Worm (Caenorhabditis elegans): ENCODE data around the gene shw-3.

Gene shw-3

DNA sequence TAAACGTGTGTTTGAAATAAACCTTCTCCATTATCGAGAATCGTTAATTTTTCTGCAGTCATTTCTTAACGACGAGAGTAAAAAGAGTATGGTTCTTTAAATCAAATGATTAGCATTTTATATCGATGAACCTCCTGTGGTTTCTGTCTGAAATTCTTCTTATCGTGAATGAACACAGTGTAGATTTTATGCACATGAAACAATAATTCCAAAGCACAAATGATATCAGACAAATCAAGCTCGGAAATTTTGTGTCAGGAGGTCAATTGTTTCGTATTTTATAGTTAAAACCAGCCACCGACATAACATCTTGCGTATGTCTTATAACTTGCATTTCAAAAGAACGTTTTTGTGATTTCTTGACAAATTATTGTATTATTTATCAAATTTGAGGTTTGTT is 49.9 kb downstream of the shw-3 start, which contains the start of gene T16G1.6 (continued):
- TF ChIP-seq egl-27 (tag; optimal IDR thresholded peaks at IDR 0.05), result no peak
- TF ChIP-seq aly-2 (tag; optimal IDR thresholded peaks at IDR 0.05), result no peak
- no peak for TF ChIP-seq nhr-111 (GFP tag; optimal IDR thresholded peaks at IDR 0.05)
- peak; percentile 25 for TF ChIP-seq hlh-30 (tag; optimal IDR thresholded peaks at IDR 0.05; ENCODE audit: insufficient read depth)
- TF ChIP-seq ama-1 (optimal IDR thresholded peaks at IDR 0.05), result no peak
- TF ChIP-seq ZK546.5 (tag; optimal IDR thresholded peaks at IDR 0.05), result no peak
- peak; percentile 63 for TF ChIP-seq hlh-11 (tag; optimal IDR thresholded peaks at IDR 0.05)
- TF ChIP-seq jun-1 (tag; optimal IDR thresholded peaks at IDR 0.05), result no peak
- no peak for TF ChIP-seq zfp-3 (GFP tag; conservative IDR thresholded peaks at IDR 0.05)
- TF ChIP-seq F26F4.8 (GFP tag; conservative IDR thresholded peaks at IDR 0.05), result no peak
- no peak for TF ChIP-seq ceh-28 (tag; optimal IDR thresholded peaks at IDR 0.05)
- TF ChIP-seq ceh-20 (GFP tag; IDR thresholded peaks at IDR 0.05), result no peak
- TF ChIP-seq snpc-4 (tag; optimal IDR thresholded peaks at IDR 0.05), result no peak
- no peak for TF ChIP-seq madf-9 (GFP tag; conservative IDR thresholded peaks at IDR 0.05)
- TF ChIP-seq mep-1 (tag; optimal IDR thresholded peaks at IDR 0.05), result no peak
- peak; percentile 71 for TF ChIP-seq nhr-102 (tag; optimal IDR thresholded peaks at IDR 0.05)
- no peak for TF ChIP-seq daf-12 (tag; optimal IDR thresholded peaks at IDR 0.05)
- TF ChIP-seq aha-1 (tag), result no peak
- TF ChIP-seq tra-1 (GFP tag; IDR thresholded peaks at IDR 0.05), result no peak
- TF ChIP-seq dve-1 (tag; optimal IDR thresholded peaks at IDR 0.05; ENCODE audit: insufficient read depth), result peak; percentile 79
- TF ChIP-seq nhr-41 (GFP tag; IDR thresholded peaks at IDR 0.05), result no peak
- peak; percentile 80 for TF ChIP-seq nhr-77 (tag; optimal IDR thresholded peaks at IDR 0.05)
- no peak for TF ChIP-seq snpc-1.2 (GFP tag; IDR thresholded peaks at IDR 0.05)
- no peak for TF ChIP-seq fkh-10 (GFP tag; optimal IDR thresholded peaks at IDR 0.05)
- TF ChIP-seq mxl-3 (GFP tag; optimal IDR thresholded peaks at IDR 0.05), result no peak
- TF ChIP-seq php-3 (GFP tag; IDR thresholded peaks at IDR 0.05), result peak; percentile 65; the same call in 1 of the 2 replicates
- no peak for TF ChIP-seq Y105C5A.15 (GFP tag; IDR thresholded peaks at IDR 0.05)
- TF ChIP-seq Y5F2A.4 (GFP tag; optimal IDR thresholded peaks at IDR 0.05), result no peak
- TF ChIP-seq hmg-1.1 (GFP tag; IDR thresholded peaks at IDR 0.05), result no peak

DNA sequence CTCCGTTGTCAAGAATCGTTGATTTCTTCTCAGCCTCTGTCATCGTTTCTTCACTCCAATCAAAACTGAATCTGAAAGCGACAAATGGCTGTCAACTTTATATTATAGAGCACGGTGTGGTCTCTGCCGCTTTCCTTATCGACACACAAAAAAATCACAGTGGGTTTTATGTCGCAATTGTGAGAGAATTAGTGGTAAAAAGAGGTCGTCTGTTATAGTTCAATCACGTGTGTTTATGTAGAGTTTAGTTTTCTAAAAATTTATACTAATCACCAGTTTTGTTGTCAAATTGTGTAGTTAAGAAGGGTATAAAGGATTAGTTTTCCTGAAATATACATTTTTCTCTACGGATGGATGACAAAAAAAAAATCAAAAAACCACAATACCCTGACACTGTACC is 52.0 kb downstream of the shw-3 start, which contains the start of gene T16G1.7:
TSS of gene T16G1.7 (minus strand) at position 137 of the 400 bp plus-strand sequence.
- TF ChIP-seq R02D3.7 (tag; optimal IDR thresholded peaks at IDR 0.05) (no peak), aha-1 (tag) (peak; percentile 29), ceh-20 (GFP tag; IDR thresholded peaks at IDR 0.05) (no peak), Y5F2A.4 (GFP tag; optimal IDR thresholded peaks at IDR 0.05) (no peak), mdl-1 (tag; optimal IDR thresholded peaks at IDR 0.05) (peak in 1 of 2 experiments; percentile 51), nhr-102 (tag; optimal IDR thresholded peaks at IDR 0.05) (peak; percentile 66), mdt-29 (GFP tag; IDR thresholded peaks at IDR 0.05) (no peak), zfp-2 (tag; optimal IDR thresholded peaks at IDR 0.05) (no peak), ceh-28 (tag; optimal IDR thresholded peaks at IDR 0.05) (no peak), F44E2.7 (GFP tag; IDR thresholded peaks at IDR 0.05) (no peak), lin-29 (GFP tag; IDR thresholded peaks at IDR 0.05) (no peak), lin-38 (GFP tag; IDR thresholded peaks at IDR 0.05) (no peak), zfp-3 (GFP tag; conservative IDR thresholded peaks at IDR 0.05) (no peak), ceh-62 (tag; optimal IDR thresholded peaks at IDR 0.05) (no peak), nhr-25 (tag; optimal IDR thresholded peaks at IDR 0.05; ENCODE audit: borderline replicate concordance, insufficient read depth) (no peak), nhr-77 (tag; optimal IDR thresholded peaks at IDR 0.05) (peak; percentile 68), vab-7 (GFP tag; IDR thresholded peaks at IDR 0.05) (no peak), egl-27 (tag; optimal IDR thresholded peaks at IDR 0.05) (no peak), nhr-28 (tag; optimal IDR thresholded peaks at IDR 0.05) (peak; percentile 96), hlh-11 (tag; optimal IDR thresholded peaks at IDR 0.05) (peak; percentile 82), nhr-48 (tag; optimal IDR thresholded peaks at IDR 0.05) (no peak), php-3 (GFP tag; IDR thresholded peaks at IDR 0.05) (peak; percentile 68; the same call in 1 of the 2 replicates), madf-9 (GFP tag; conservative IDR thresholded peaks at IDR 0.05) (no peak), fos-1 (tag; optimal IDR thresholded peaks at IDR 0.05) (no peak), pqm-1 (tag; optimal IDR thresholded peaks at IDR 0.05) (peak; percentile 98), D1046.2 (GFP tag; IDR thresholded peaks at IDR 0.05) (no peak), spr-3 (GFP tag; optimal IDR thresholded peaks at IDR 0.05) (no peak), dmd-6 (GFP tag; IDR thresholded peaks at IDR 0.05) (peak; percentile 96), ceh-82 (tag; optimal IDR thresholded peaks at IDR 0.05) (no peak), nhr-6 (tag; optimal IDR thresholded peaks at IDR 0.05) (no peak), ZK337.2 (GFP tag; IDR thresholded peaks at IDR 0.05) (no peak), hif-1 (tag; optimal IDR thresholded peaks at IDR 0.05) (no peak)
